Worm (Caenorhabditis elegans) whole organism, L4 larva: ENCODE measurements around the gene D1086.18.

Experiments
- lin-13 ChIP-seq: fragments of 150-350 bp; optimal IDR thresholded peaks from 2 replicates; lab custom pipeline; 2014; ENCODE audit warnings: missing biosample characterization, missing genetic modification reagents, missing genetic modification characterization
- nhr-237 ChIP-seq: sonication (generic microtip); optimal IDR thresholded peaks from 2 replicates; lab custom pipeline; 2017; ENCODE audit warnings: missing biosample characterization, missing genetic modification characterization
- nhr-6 ChIP-seq: fragments of 150-350 bp; optimal IDR thresholded peaks from 2 replicates; lab custom pipeline; 2014; ENCODE audit warnings: missing biosample characterization, missing genetic modification characterization

- TF ChIP-seq nhr-237 (tag; lab: Kevin White, UChicago) = no peak
- no peak for TF ChIP-seq lin-13
- TF ChIP-seq nhr-6 (tag; lab: Kevin White, UChicago) = no peak
Measured at ce11 chrV:14126341-14126924, 40.7 kb downstream of the D1086.18 start.
